Worm (Caenorhabditis elegans) whole organism, L4 larva: ENCODE results near the gene flcn-1.

Experiments used
- F10B5.3 ChIP-seq: sonication (generic microtip); optimal IDR thresholded peaks from 2 replicates; lab custom pipeline; 2016; ENCODE audit warnings: mild to moderate bottlenecking, missing genetic modification characterization, missing compliant biosample characterization
- F37D6.2 ChIP-seq: sonication (generic microtip); optimal IDR thresholded peaks from 2 replicates; lab custom pipeline; 2016; ENCODE audit warnings: mild to moderate bottlenecking, missing genetic modification characterization, missing compliant biosample characterization
- F44E2.7 ChIP-seq: fragments of 200-800 bp; sonication (Bioruptor generic); IDR thresholded peaks from 2 replicates; pipeline ENCODE4 v2.1.2; 2022; ENCODE audit warnings: missing genetic modification characterization, missing compliant biosample characterization
- R02D3.7 ChIP-seq: fragments of 150-350 bp; sonication (generic microtip); optimal IDR thresholded peaks from 3 replicates; lab custom pipeline; 2014; ENCODE audit warnings: missing biosample characterization, missing genetic modification characterization
- T20F7.1 ChIP-seq: fragments of 200-800 bp; sonication (Bioruptor generic); optimal IDR thresholded peaks from 2 replicates; lab custom pipeline; 2018; ENCODE audit warnings: mild to moderate bottlenecking, missing genetic modification characterization, missing compliant biosample characterization
- T26A8.4 ChIP-seq: fragments of 200-800 bp; sonication (Bioruptor generic); IDR thresholded peaks from 2 replicates; pipeline ENCODE4 v1.3.6; 2022; ENCODE audit warnings: missing genetic modification characterization, missing compliant biosample characterization
- Y48G9A.11 ChIP-seq: fragments of 200-800 bp; sonication (Bioruptor generic); IDR thresholded peaks from 2 replicates; pipeline ENCODE4 v1.3.6; 2022; ENCODE audit warnings: missing genetic modification reagents, missing genetic modification characterization, missing compliant biosample characterization
- Y5F2A.4 ChIP-seq: fragments of 200-800 bp; sonication (Bioruptor generic); optimal IDR thresholded peaks from 2 replicates; lab custom pipeline; 2018; ENCODE audit warnings: mild to moderate bottlenecking, missing genetic modification characterization, missing compliant biosample characterization
- Y75B8A.6 ChIP-seq: fragments of 200-800 bp; sonication (Bioruptor generic); IDR thresholded peaks from 2 replicates; pipeline ENCODE4 v1.3.6; 2022; ENCODE audit warnings: missing genetic modification reagents, missing genetic modification characterization, missing compliant biosample characterization
- ceh-20 ChIP-seq: fragments of 200-800 bp; sonication (Bioruptor generic); IDR thresholded peaks from 2 replicates; pipeline ENCODE4 v1.3.6; 2022; ENCODE audit warnings: missing genetic modification reagents, missing genetic modification characterization, missing compliant biosample characterization
- ceh-44 ChIP-seq: fragments of 200-800 bp; sonication (Bioruptor generic); IDR thresholded peaks from 2 replicates; pipeline ENCODE4 v1.3.6; 2022; ENCODE audit warnings: missing genetic modification reagents, missing genetic modification characterization, missing compliant biosample characterization
- ceh-62 ChIP-seq: sonication (generic microtip); optimal IDR thresholded peaks from 2 replicates; lab custom pipeline; 2017; ENCODE audit warnings: missing biosample characterization, missing genetic modification characterization
- ctbp-1 ChIP-seq: fragments of 200-800 bp; sonication (Bioruptor generic); IDR thresholded peaks from 2 replicates; pipeline ENCODE4 v1.3.6; 2022; ENCODE audit warnings: missing genetic modification reagents, missing genetic modification characterization, missing compliant biosample characterization
- daf-19 ChIP-seq: fragments of 200-800 bp; sonication (Bioruptor generic); conservative IDR thresholded peaks from 2 replicates; pipeline ENCODE4 v1.3.6; 2022; ENCODE audit warnings: missing genetic modification characterization, missing compliant biosample characterization
- dmd-6 ChIP-seq: fragments of 200-800 bp; sonication (Bioruptor generic); IDR thresholded peaks from 2 replicates; pipeline ENCODE4 v1.3.6; 2022; ENCODE audit warnings: missing genetic modification reagents, missing genetic modification characterization, missing compliant biosample characterization
- dmd-8 ChIP-seq: fragments of 200-800 bp; sonication (Bioruptor generic); IDR thresholded peaks from 2 replicates; pipeline ENCODE4 v1.3.6; 2022; ENCODE audit warnings: missing genetic modification characterization, missing compliant biosample characterization
- dmd-9 ChIP-seq: fragments of 200-800 bp; sonication (Bioruptor generic); IDR thresholded peaks from 2 replicates; pipeline ENCODE4 v1.3.6; 2022; ENCODE audit warnings: missing genetic modification reagents, missing genetic modification characterization, missing compliant biosample characterization
- dpl-1 ChIP-seq: fragments of 150-350 bp; optimal IDR thresholded peaks from 2 replicates; lab custom pipeline; 2014; ENCODE audit warnings: missing biosample characterization, missing genetic modification reagents, missing genetic modification characterization
- dve-1 ChIP-seq: sonication (generic microtip); optimal IDR thresholded peaks from 2 replicates; lab custom pipeline; 2017; ENCODE audit warnings: antibody characterized with exemption, mild to moderate bottlenecking, missing genetic modification characterization, missing compliant biosample characterization; ENCODE audit not compliant: insufficient read depth
- egl-27 ChIP-seq: sonication (generic microtip); optimal IDR thresholded peaks from 3 replicates; lab custom pipeline; 2017; ENCODE audit warnings: missing biosample characterization, missing genetic modification reagents, missing genetic modification characterization
- egl-43 ChIP-seq: fragments of 200-800 bp; sonication (Bioruptor generic); IDR thresholded peaks from 2 replicates; pipeline ENCODE4 v1.3.6; 2022; ENCODE audit warnings: missing genetic modification reagents, missing genetic modification characterization, missing compliant biosample characterization
- fos-1 ChIP-seq: fragments of 150-350 bp; optimal IDR thresholded peaks from 2 replicates; lab custom pipeline; 2014; ENCODE audit warnings: missing biosample characterization, missing genetic modification characterization
- hlh-11 ChIP-seq: fragments of 200-800 bp; sonication (Bioruptor generic); optimal IDR thresholded peaks from 2 replicates; lab custom pipeline; 2018; ENCODE audit warnings: mild to moderate bottlenecking, missing genetic modification characterization, missing compliant biosample characterization
- hlh-30 ChIP-seq: sonication (generic microtip); optimal IDR thresholded peaks from 2 replicates; lab custom pipeline; 2017; ENCODE audit warnings: antibody characterized with exemption, mild to moderate bottlenecking, missing genetic modification characterization, missing compliant biosample characterization; ENCODE audit not compliant: insufficient read depth
- lin-29 ChIP-seq: fragments of 200-800 bp; sonication (Bioruptor generic); IDR thresholded peaks from 2 replicates; pipeline ENCODE4 v1.3.6; 2022; ENCODE audit warnings: missing genetic modification reagents, missing genetic modification characterization, missing compliant biosample characterization
- lin-38 ChIP-seq: fragments of 200-800 bp; sonication (Bioruptor generic); IDR thresholded peaks from 2 replicates; pipeline ENCODE4 v1.3.6; 2022; ENCODE audit warnings: missing genetic modification reagents, missing genetic modification characterization, missing compliant biosample characterization
- lin-39 ChIP-seq: fragments of 150-350 bp; optimal IDR thresholded peaks from 2 replicates; lab custom pipeline; 2014; ENCODE audit warnings: missing biosample characterization, missing genetic modification reagents, missing genetic modification characterization
- lir-3 ChIP-seq: sonication (generic microtip); optimal IDR thresholded peaks from 2 replicates; lab custom pipeline; 2016; ENCODE audit warnings: mild to moderate bottlenecking, missing genetic modification characterization, missing compliant biosample characterization
- lsy-2 ChIP-seq, 2 experiments: fragments of 150-350 bp in 1 of 2; sonication (generic microtip) in 1 of 2; optimal IDR thresholded peaks; 2 replicates each; lab custom pipeline; 2014 to 2017; ENCODE audit warnings: missing biosample characterization in 2 of 2, missing genetic modification characterization in 2 of 2
- mdl-1 ChIP-seq, 2 experiments: fragments of 150-350 bp in 1 of 2; sonication (generic microtip) in 1 of 2; optimal IDR thresholded peaks; 2 replicates each; lab custom pipeline; 2014 to 2017; ENCODE audit warnings: missing biosample characterization in 2 of 2, missing genetic modification characterization in 2 of 2
- mdt-29 ChIP-seq: fragments of 200-800 bp; sonication (Bioruptor generic); IDR thresholded peaks from 2 replicates; pipeline ENCODE4 v1.3.6; 2022; ENCODE audit warnings: missing genetic modification reagents, missing genetic modification characterization, missing compliant biosample characterization
- mes-2 ChIP-seq: sonication (generic microtip); optimal IDR thresholded peaks from 2 replicates; lab custom pipeline; 2016; ENCODE audit warnings: missing genotype, mild to moderate bottlenecking, missing genetic modification characterization, missing compliant biosample characterization; ENCODE audit not compliant: poor library complexity, severe bottlenecking
- mxl-3 ChIP-seq: fragments of 200-800 bp; sonication (Bioruptor generic); optimal IDR thresholded peaks from 2 replicates; lab custom pipeline; 2018; ENCODE audit warnings: mild to moderate bottlenecking, missing genetic modification characterization, missing compliant biosample characterization
- nhr-111 ChIP-seq: fragments of 200-800 bp; sonication (Bioruptor generic); optimal IDR thresholded peaks from 2 replicates; lab custom pipeline; 2018; ENCODE audit warnings: mild to moderate bottlenecking, missing genetic modification characterization, missing compliant biosample characterization
- nhr-237 ChIP-seq: sonication (generic microtip); optimal IDR thresholded peaks from 2 replicates; lab custom pipeline; 2017; ENCODE audit warnings: missing biosample characterization, missing genetic modification characterization
- nhr-28 ChIP-seq: fragments of 150-350 bp; optimal IDR thresholded peaks from 2 replicates; lab custom pipeline; 2014; ENCODE audit warnings: missing biosample characterization, missing genetic modification characterization
- nhr-42 ChIP-seq: fragments of 200-800 bp; sonication (Bioruptor generic); IDR thresholded peaks from 2 replicates; pipeline ENCODE4 v1.3.6; 2022; ENCODE audit warnings: missing genetic modification characterization, missing compliant biosample characterization
- nhr-48 ChIP-seq: sonication (generic microtip); optimal IDR thresholded peaks from 2 replicates; lab custom pipeline; 2016; ENCODE audit warnings: mild to moderate bottlenecking, missing genetic modification characterization, missing compliant biosample characterization
- nhr-6 ChIP-seq: fragments of 150-350 bp; optimal IDR thresholded peaks from 2 replicates; lab custom pipeline; 2014; ENCODE audit warnings: missing biosample characterization, missing genetic modification characterization
- nhr-76 ChIP-seq: fragments of 150-350 bp; optimal IDR thresholded peaks from 2 replicates; lab custom pipeline; 2014; ENCODE audit warnings: missing biosample characterization, missing genetic modification characterization
- nhr-77 ChIP-seq: fragments of 150-350 bp; optimal IDR thresholded peaks from 2 replicates; lab custom pipeline; 2014; ENCODE audit warnings: missing biosample characterization, missing genetic modification characterization
- pha-4 ChIP-seq, 2 experiments: fragments of 150-350 bp in 1 of 2; fragments of 200-800 bp in 1 of 2; sonication (Bioruptor generic) in 1 of 2; IDR thresholded peaks in 1 of 2; optimal IDR thresholded peaks in 1 of 2; 2 replicates each; pipeline versions ENCODE4 v1.3.6 to Lab custom; 2014 to 2022; ENCODE audit warnings: missing genetic modification characterization in 2 of 2, missing genetic modification reagents in 2 of 2, missing biosample characterization in 1 of 2, missing compliant biosample characterization in 1 of 2
- pqm-1 ChIP-seq: sonication (generic microtip); optimal IDR thresholded peaks from 2 replicates; lab custom pipeline; 2017; ENCODE audit warnings: missing biosample characterization, missing genetic modification characterization
- sdz-12 ChIP-seq: fragments of 200-800 bp; sonication (Bioruptor generic); optimal IDR thresholded peaks from 2 replicates; lab custom pipeline; 2018; ENCODE audit warnings: mild to moderate bottlenecking, missing genetic modification characterization, missing compliant biosample characterization
- snpc-4 ChIP-seq: fragments of 150-350 bp; optimal IDR thresholded peaks from 2 replicates; lab custom pipeline; 2014; ENCODE audit warnings: missing biosample characterization, missing genetic modification characterization
- tag-97 ChIP-seq: fragments of 200-800 bp; sonication (Bioruptor generic); IDR thresholded peaks from 2 replicates; pipeline ENCODE4 v1.3.6; 2022; ENCODE audit warnings: missing genetic modification characterization, missing compliant biosample characterization
- unc-130 ChIP-seq: sonication (generic microtip); optimal IDR thresholded peaks from 2 replicates; lab custom pipeline; 2016; ENCODE audit warnings: missing genetic modification reagents, missing genetic modification characterization, missing compliant biosample characterization
- unc-39 ChIP-seq: sonication (generic microtip); optimal IDR thresholded peaks from 2 replicates; lab custom pipeline; 2017; ENCODE audit warnings: missing biosample characterization, missing genetic modification characterization
- unc-62 ChIP-seq, 3 experiments: fragments of 150-350 bp in 1 of 3; sonication (generic microtip); optimal IDR thresholded peaks in 2 of 3; peaks in 1 of 3; 1 replicate in 1 of 3; 2 replicates in 2 of 3; lab custom pipeline; 2014 to 2017; ENCODE audit warnings: missing biosample characterization in 3 of 3, missing genetic modification characterization in 3 of 3, missing genetic modification reagents in 3 of 3, missing genotype in 1 of 3
- zag-1 ChIP-seq: fragments of 150-350 bp; optimal IDR thresholded peaks from 2 replicates; lab custom pipeline; 2014; ENCODE audit warnings: missing biosample characterization, missing genetic modification characterization
- ztf-7 ChIP-seq: fragments of 150-350 bp; optimal IDR thresholded peaks from 2 replicates; lab custom pipeline; 2014; ENCODE audit warnings: missing biosample characterization, missing genetic modification characterization

Gene flcn-1

DNA sequence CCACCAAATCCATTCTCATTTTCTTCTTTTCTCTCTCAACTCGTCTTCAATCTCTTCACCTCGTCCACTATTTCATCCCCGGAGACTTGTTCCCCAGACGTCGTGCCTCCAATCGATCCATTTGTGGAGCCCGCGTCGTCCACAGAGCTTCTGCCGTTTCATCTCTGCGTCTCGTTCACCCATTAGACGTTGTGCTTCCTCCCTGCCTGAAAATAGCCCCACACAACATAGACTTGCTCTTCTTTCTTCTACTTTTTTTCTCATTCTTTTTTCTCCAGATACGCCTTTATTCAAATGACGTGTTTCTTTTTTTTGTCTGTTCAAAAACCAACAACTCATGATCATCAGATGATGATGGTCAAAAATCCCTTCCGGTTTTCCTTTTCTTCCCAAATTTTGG is 64.4 kb downstream of the flcn-1 start (continued):
- TF ChIP-seq unc-130: no peak
- TF ChIP-seq T20F7.1 (GFP tag; lab: Kevin White, UChicago): no peak
- no peak for TF ChIP-seq nhr-237
- TF ChIP-seq R02D3.7: no peak
- peak in 1 of 2 experiments; percentile 5 for TF ChIP-seq mdl-1 (tag; optimal IDR thresholded peaks at IDR 0.05; lab: Kevin White, UChicago)
- TF ChIP-seq nhr-76: no peak
- no peak for TF ChIP-seq F44E2.7 (GFP tag; lab: Robert Waterston, UW)
- TF ChIP-seq sdz-12 (GFP tag; lab: Kevin White, UChicago): no peak
- TF ChIP-seq nhr-28: no peak
- TF ChIP-seq lin-38: no peak
- no peak for TF ChIP-seq mxl-3 (GFP tag; lab: Kevin White, UChicago)
- no peak for TF ChIP-seq lin-29
- no peak for TF ChIP-seq zag-1 (tag; lab: Kevin White, UChicago)
- peak; percentile 57; the same call in 1 of the 2 replicates for TF ChIP-seq ctbp-1 (GFP tag; lab: Robert Waterston, UW)
- TF ChIP-seq daf-19 (GFP tag; lab: Robert Waterston, UW): no peak
- TF ChIP-seq F37D6.2 (tag; lab: Kevin White, UChicago): peak; percentile 43
- TF ChIP-seq mdt-29: no peak
- TF ChIP-seq unc-39 (tag; lab: Kevin White, UChicago): no peak
- no peak for TF ChIP-seq nhr-6 (tag; lab: Kevin White, UChicago)
- no peak for TF ChIP-seq nhr-111 (GFP tag; lab: Kevin White, UChicago)
- no peak for TF ChIP-seq fos-1 (tag; lab: Kevin White, UChicago)
- no peak for TF ChIP-seq ceh-44
- TF ChIP-seq hlh-30 (tag; lab: Kevin White, UChicago): peak; percentile 59
- TF ChIP-seq ceh-20 (GFP tag; lab: Robert Waterston, UW): peak; percentile 77
- TF ChIP-seq Y48G9A.11 (GFP tag; lab: Robert Waterston, UW): no peak
- TF ChIP-seq mes-2 (tag; lab: Kevin White, UChicago): no peak
- TF ChIP-seq lsy-2 (tag; optimal IDR thresholded peaks at IDR 0.05; lab: Kevin White, UChicago): peak in 1 of 2 experiments; percentile 66
- TF ChIP-seq T26A8.4 (GFP tag; lab: Robert Waterston, UW): no peak
- no peak for TF ChIP-seq dmd-9 (GFP tag; lab: Robert Waterston, UW)
- TF ChIP-seq dve-1 (tag; lab: Kevin White, UChicago): no peak
- TF ChIP-seq egl-27: no peak
- no peak for TF ChIP-seq pha-4 (GFP tag; IDR thresholded peaks at IDR 0.05; lab: Robert Waterston, UW)
- TF ChIP-seq pha-4 (tag; optimal IDR thresholded peaks at IDR 0.05; lab: Kevin White, UChicago): no peak
- no peak for TF ChIP-seq Y5F2A.4
- no peak for TF ChIP-seq nhr-77 (tag; lab: Kevin White, UChicago)
- no peak for TF ChIP-seq snpc-4 (tag; lab: Kevin White, UChicago)
- peak; percentile 33 for TF ChIP-seq hlh-11 (tag; lab: Kevin White, UChicago)
- peak; percentile 44 for TF ChIP-seq dmd-6 (GFP tag; lab: Robert Waterston, UW)
- TF ChIP-seq egl-43: no peak
- peak in 1 of 2 experiments; percentile 66 for TF ChIP-seq unc-62 (GFP tag; optimal IDR thresholded peaks at IDR 0.05 in 1 of 2; lab: Kevin White, UChicago)
- no peak for TF ChIP-seq unc-62 (tag; optimal IDR thresholded peaks at IDR 0.05; lab: Kevin White, UChicago)
- no peak for TF ChIP-seq lin-39 (tag; lab: Kevin White, UChicago)
- TF ChIP-seq ceh-62 (tag; lab: Kevin White, UChicago): no peak
- TF ChIP-seq Y75B8A.6 (GFP tag; lab: Robert Waterston, UW): no peak
- no peak for TF ChIP-seq lir-3 (tag; lab: Kevin White, UChicago)
- no peak for TF ChIP-seq nhr-48
- no peak for TF ChIP-seq pqm-1 (tag; lab: Kevin White, UChicago)
- TF ChIP-seq ztf-7 (tag; lab: Kevin White, UChicago): no peak
- no peak for TF ChIP-seq F10B5.3 (tag; lab: Kevin White, UChicago)
- no peak for TF ChIP-seq tag-97
- peak; percentile 5 for TF ChIP-seq dpl-1 (GFP tag; lab: Kevin White, UChicago)
- TF ChIP-seq dmd-8 (GFP tag; lab: Robert Waterston, UW): no peak
- TF ChIP-seq nhr-42 (GFP tag; lab: Robert Waterston, UW): 0 out of 2 replicates have a peak, but pooled peaks have one; percentile 37
